In the genomic region with DNA sequence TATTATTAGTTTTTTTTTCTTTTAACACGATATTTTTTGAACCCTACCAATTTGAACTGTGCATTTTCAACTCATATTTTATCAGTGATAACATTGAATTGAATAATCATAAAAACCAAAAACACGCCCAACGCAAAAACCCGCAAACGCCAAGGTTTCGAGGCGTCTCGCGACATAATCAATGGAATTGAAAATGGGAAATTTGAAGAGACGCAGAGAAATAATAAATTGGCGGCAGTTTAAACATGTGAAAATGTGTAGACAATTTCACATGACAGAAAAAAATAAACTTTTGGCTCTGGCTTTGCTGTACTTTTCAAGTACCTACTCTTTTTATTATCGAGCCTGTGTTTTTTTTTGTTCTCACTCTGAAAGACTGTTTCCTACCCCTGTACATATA, we compare ENCODE assay signal across 4 worm cellular contexts.
TF ChIP-seq lines count a peak whose summit lies in the region.

No protein-coding gene starts in this region.

TF ChIP-seq in whole organism, L1 larva, 84 proteins besides CTCF, POLR2A, EP300 and RAD21 (continued from another document and continues in another):
- TF ChIP-seq nhr-90 (tag; optimal IDR thresholded peaks at IDR 0.05; lab: Kevin White, UChicago; ENCODE audit: poor library complexity): peak; percentile 53
- TF ChIP-seq nhr-237 (tag; optimal IDR thresholded peaks at IDR 0.05; lab: Kevin White, UChicago): no peak
- TF ChIP-seq fkh-4 (tag; optimal IDR thresholded peaks at IDR 0.05; lab: Kevin White, UChicago; ENCODE audit: borderline replicate concordance): no peak
- TF ChIP-seq ceh-63 (GFP tag; optimal IDR thresholded peaks at IDR 0.05; lab: Kevin White, UChicago): no peak
- TF ChIP-seq C04F5.9 (tag; optimal IDR thresholded peaks at IDR 0.05; lab: Kevin White, UChicago): no peak
- TF ChIP-seq nhr-84 (tag; optimal IDR thresholded peaks at IDR 0.05; lab: Kevin White, UChicago): no peak
- peak; percentile 6 to 48 (median 28) for TF ChIP-seq ceh-82 (tag; optimal IDR thresholded peaks at IDR 0.05; lab: Kevin White, UChicago)
- no peak for TF ChIP-seq nhr-28 (tag; optimal IDR thresholded peaks at IDR 0.05; lab: Kevin White, UChicago)
- TF ChIP-seq lin-13 (GFP tag; optimal IDR thresholded peaks at IDR 0.05; lab: Kevin White, UChicago): peak; percentile 42
- no peak for TF ChIP-seq mab-9 (GFP tag; IDR thresholded peaks at IDR 0.05; lab: Robert Waterston, UW)
- TF ChIP-seq rnt-1 (tag; optimal IDR thresholded peaks at IDR 0.05; lab: Kevin White, UChicago): peak; percentile 61
- TF ChIP-seq zag-1 (tag; optimal IDR thresholded peaks at IDR 0.05; lab: Kevin White, UChicago): no peak
- peak; percentile 49 for TF ChIP-seq C16A3.4 (tag; optimal IDR thresholded peaks at IDR 0.05; lab: Kevin White, UChicago)
- no peak for TF ChIP-seq efl-3 (GFP tag; optimal IDR thresholded peaks at IDR 0.05; lab: Kevin White, UChicago)
- TF ChIP-seq efl-1 (optimal IDR thresholded peaks at IDR 0.05; lab: Kevin White, UChicago): peak; percentile 56 to 94
- peak; percentile 94 to 99 for TF ChIP-seq efl-1 (GFP tag; optimal IDR thresholded peaks at IDR 0.05 in 1 of 2; lab: Kevin White, UChicago)
- TF ChIP-seq blmp-1 (tag; optimal IDR thresholded peaks at IDR 0.05; lab: Kevin White, UChicago): peak; percentile 57
- no peak for TF ChIP-seq ces-1 (GFP tag; optimal IDR thresholded peaks at IDR 0.05; lab: Kevin White, UChicago)
- TF ChIP-seq unc-30 (tag; optimal IDR thresholded peaks at IDR 0.05; lab: Kevin White, UChicago): no peak
- TF ChIP-seq ceh-90 (tag; optimal IDR thresholded peaks at IDR 0.05; lab: Kevin White, UChicago): no peak
- TF ChIP-seq irx-1 (tag; optimal IDR thresholded peaks at IDR 0.05; lab: Kevin White, UChicago): peak; percentile 17
- TF ChIP-seq egl-27 (tag; optimal IDR thresholded peaks at IDR 0.05; lab: Kevin White, UChicago): no peak
- peak; percentile 54 for TF ChIP-seq swsn-7 (tag; optimal IDR thresholded peaks at IDR 0.05; lab: Kevin White, UChicago)
- no peak for TF ChIP-seq pax-3 (tag; optimal IDR thresholded peaks at IDR 0.05; lab: Kevin White, UChicago)
- no peak for TF ChIP-seq fos-1 (tag; optimal IDR thresholded peaks at IDR 0.05; lab: Kevin White, UChicago)
- no peak for TF ChIP-seq egl-13 (tag; optimal IDR thresholded peaks at IDR 0.05; lab: Kevin White, UChicago)
- no peak for TF ChIP-seq ceh-8 (GFP tag; optimal IDR thresholded peaks at IDR 0.05; lab: Kevin White, UChicago)
- peak; percentile 56 for TF ChIP-seq mep-1 (tag; optimal IDR thresholded peaks at IDR 0.05; lab: Kevin White, UChicago)
- TF ChIP-seq jun-1 (tag; optimal IDR thresholded peaks at IDR 0.05; lab: Kevin White, UChicago): peak; percentile 18
- no peak for TF ChIP-seq ztf-11 (tag; optimal IDR thresholded peaks at IDR 0.05; lab: Kevin White, UChicago)
- no peak for TF ChIP-seq pqm-1 (tag; optimal IDR thresholded peaks at IDR 0.05; lab: Kevin White, UChicago)
- TF ChIP-seq aha-1 (tag; optimal IDR thresholded peaks at IDR 0.05; lab: Kevin White, UChicago): no peak

TF ChIP-seq in whole organism, L2 larva, 48 proteins besides CTCF, POLR2A, EP300 and RAD21 (continued from another document):
- TF ChIP-seq ztf-11 (tag; optimal IDR thresholded peaks at IDR 0.05; lab: Kevin White, UChicago) (no peak), nhr-6 (tag; optimal IDR thresholded peaks at IDR 0.05; lab: Kevin White, UChicago) (no peak), F13H6.1 (tag; optimal IDR thresholded peaks at IDR 0.05; lab: Kevin White, UChicago) (peak; percentile 47), elt-3 (tag; optimal IDR thresholded peaks at IDR 0.05; lab: Kevin White, UChicago) (no peak), ztf-1 (GFP tag; conservative IDR thresholded peaks at IDR 0.05; lab: Robert Waterston, UW) (no peak), sma-3 (GFP tag; optimal IDR thresholded peaks at IDR 0.05; lab: Kevin White, UChicago) (peak; percentile 12), fos-1 (tag; optimal IDR thresholded peaks at IDR 0.05; lab: Kevin White, UChicago) (peak; percentile 57), R02D3.7 (tag; optimal IDR thresholded peaks at IDR 0.05; lab: Kevin White, UChicago) (no peak), egl-27 (tag; optimal IDR thresholded peaks at IDR 0.05; lab: Kevin White, UChicago) (no peak), nhr-237 (tag; optimal IDR thresholded peaks at IDR 0.05; lab: Kevin White, UChicago) (no peak), gmeb-1 (tag; optimal IDR thresholded peaks at IDR 0.05; lab: Kevin White, UChicago) (peak; percentile 92), skn-1 (tag; optimal IDR thresholded peaks at IDR 0.05; lab: Kevin White, UChicago) (no peak), nhr-25 (tag; optimal IDR thresholded peaks at IDR 0.05; lab: Kevin White, UChicago) (no peak), ztf-4 (tag; optimal IDR thresholded peaks at IDR 0.05; lab: Kevin White, UChicago) (no peak), sem-4 (tag; optimal IDR thresholded peaks at IDR 0.05; lab: Kevin White, UChicago) (no peak), peb-1 (tag; optimal IDR thresholded peaks at IDR 0.05; lab: Kevin White, UChicago) (no peak), zag-1 (tag; optimal IDR thresholded peaks at IDR 0.05; lab: Kevin White, UChicago) (no peak), ZK546.5 (tag; optimal IDR thresholded peaks at IDR 0.05; lab: Kevin White, UChicago) (no peak), dmd-4 (tag; optimal IDR thresholded peaks at IDR 0.05; lab: Kevin White, UChicago) (no peak), nhr-129 (tag; optimal IDR thresholded peaks at IDR 0.05; lab: Kevin White, UChicago) (peak; percentile 47), C34F6.9 (tag; optimal IDR thresholded peaks at IDR 0.05; lab: Kevin White, UChicago) (peak; percentile 52), nhr-21 (tag; optimal IDR thresholded peaks at IDR 0.05; lab: Kevin White, UChicago) (peak; percentile 17), unc-39 (tag; optimal IDR thresholded peaks at IDR 0.05; lab: Kevin White, UChicago) (no peak), sma-9 (GFP tag; optimal IDR thresholded peaks at IDR 0.05; lab: Kevin White, UChicago) (peak; percentile 79), sma-9 (tag; optimal IDR thresholded peaks at IDR 0.05; lab: Kevin White, UChicago) (no peak), crh-2 (tag; optimal IDR thresholded peaks at IDR 0.05; lab: Kevin White, UChicago) (peak; percentile 64), nhr-23 (tag; optimal IDR thresholded peaks at IDR 0.05; lab: Kevin White, UChicago) (no peak), snpc-4 (tag; optimal IDR thresholded peaks at IDR 0.05; lab: Kevin White, UChicago) (no peak), ceh-16 (tag; optimal IDR thresholded peaks at IDR 0.05; lab: Kevin White, UChicago) (no peak), mdl-1 (tag; optimal IDR thresholded peaks at IDR 0.05; lab: Kevin White, UChicago) (no peak), ceh-82 (tag; optimal IDR thresholded peaks at IDR 0.05; lab: Kevin White, UChicago) (no peak), nhr-11 (tag; optimal IDR thresholded peaks at IDR 0.05; lab: Kevin White, UChicago) (no peak), unc-62 (GFP tag; optimal IDR thresholded peaks at IDR 0.05; lab: Kevin White, UChicago) (no peak), ama-1 (optimal IDR thresholded peaks at IDR 0.05; lab: Kevin White, UChicago) (peak; percentile 57), alr-1 (tag; optimal IDR thresholded peaks at IDR 0.05; lab: Kevin White, UChicago) (no peak), lin-39 (tag; optimal IDR thresholded peaks at IDR 0.05; lab: Kevin White, UChicago) (no peak)

TF ChIP-seq in whole organism, L3 larva, 47 proteins besides CTCF, POLR2A, EP300 and RAD21 (continued from another document):
- peak; percentile 68 for TF ChIP-seq ceh-28 (tag; optimal IDR thresholded peaks at IDR 0.05; lab: Kevin White, UChicago)
- no peak for TF ChIP-seq unc-62 (GFP tag; optimal IDR thresholded peaks at IDR 0.05; lab: Kevin White, UChicago)
- no peak for TF ChIP-seq nhr-28 (tag; optimal IDR thresholded peaks at IDR 0.05; lab: Kevin White, UChicago)
- no peak for TF ChIP-seq lin-39 (tag; optimal IDR thresholded peaks at IDR 0.05; lab: Kevin White, UChicago)
- TF ChIP-seq ceh-9 (tag; optimal IDR thresholded peaks at IDR 0.05; lab: Kevin White, UChicago): no peak
- peak; percentile 47 for TF ChIP-seq nhr-23 (tag; optimal IDR thresholded peaks at IDR 0.05; lab: Kevin White, UChicago)
- no peak for TF ChIP-seq fkh-10 (GFP tag; optimal IDR thresholded peaks at IDR 0.05; lab: Kevin White, UChicago)
- TF ChIP-seq elt-3 (tag; optimal IDR thresholded peaks at IDR 0.05; lab: Kevin White, UChicago): no peak
- peak; percentile 15 for TF ChIP-seq nhr-25 (tag; optimal IDR thresholded peaks at IDR 0.05; lab: Kevin White, UChicago)
- no peak for TF ChIP-seq zag-1 (tag; optimal IDR thresholded peaks at IDR 0.05; lab: Kevin White, UChicago)
- peak; percentile 69 for TF ChIP-seq egl-5 (tag; optimal IDR thresholded peaks at IDR 0.05; lab: Kevin White, UChicago)
- no peak for TF ChIP-seq nhr-12 (tag; optimal IDR thresholded peaks at IDR 0.05; lab: Kevin White, UChicago)
- peak; percentile 4 for TF ChIP-seq snpc-4 (tag; optimal IDR thresholded peaks at IDR 0.05; lab: Kevin White, UChicago)
- no peak for TF ChIP-seq mdl-1 (tag; optimal IDR thresholded peaks at IDR 0.05; lab: Kevin White, UChicago)
- no peak for TF ChIP-seq sea-2 (GFP tag; optimal IDR thresholded peaks at IDR 0.05; lab: Kevin White, UChicago)
- TF ChIP-seq ceh-82 (tag; optimal IDR thresholded peaks at IDR 0.05; lab: Kevin White, UChicago): no peak
- peak; percentile 80 for TF ChIP-seq nfya-1 (tag; optimal IDR thresholded peaks at IDR 0.05; lab: Kevin White, UChicago; ENCODE audit: insufficient read depth)
- TF ChIP-seq nhr-76 (tag; optimal IDR thresholded peaks at IDR 0.05; lab: Kevin White, UChicago): no peak
- TF ChIP-seq nhr-67 (tag; optimal IDR thresholded peaks at IDR 0.05; lab: Kevin White, UChicago): no peak
- peak; percentile 51 for TF ChIP-seq skn-1 (tag; optimal IDR thresholded peaks at IDR 0.05; lab: Kevin White, UChicago)
- TF ChIP-seq lsy-12 (tag; optimal IDR thresholded peaks at IDR 0.05; lab: Kevin White, UChicago): no peak
- no peak for TF ChIP-seq eor-1 (tag; optimal IDR thresholded peaks at IDR 0.05; lab: Kevin White, UChicago)
- no peak for TF ChIP-seq ceh-16 (tag; optimal IDR thresholded peaks at IDR 0.05; lab: Kevin White, UChicago)
- no peak for TF ChIP-seq nhr-77 (tag; optimal IDR thresholded peaks at IDR 0.05; lab: Kevin White, UChicago)
- TF ChIP-seq egl-27 (tag; optimal IDR thresholded peaks at IDR 0.05; lab: Kevin White, UChicago): no peak
- peak; percentile 79 for TF ChIP-seq pqm-1 (tag; optimal IDR thresholded peaks at IDR 0.05; lab: Kevin White, UChicago)
- TF ChIP-seq nhr-237 (tag; optimal IDR thresholded peaks at IDR 0.05; lab: Kevin White, UChicago): no peak
- no peak for TF ChIP-seq ZK546.5 (tag; optimal IDR thresholded peaks at IDR 0.05; lab: Kevin White, UChicago)
- TF ChIP-seq lin-15B (tag; optimal IDR thresholded peaks at IDR 0.05; lab: Kevin White, UChicago): peak; percentile 44
- TF ChIP-seq hmg-11 (tag; optimal IDR thresholded peaks at IDR 0.05; lab: Kevin White, UChicago): peak; percentile 22
- peak; percentile 70 for TF ChIP-seq jun-1 (tag; optimal IDR thresholded peaks at IDR 0.05; lab: Kevin White, UChicago)
- TF ChIP-seq aly-2 (tag; optimal IDR thresholded peaks at IDR 0.05; lab: Kevin White, UChicago): no peak
- TF ChIP-seq tbx-2 (tag; optimal IDR thresholded peaks at IDR 0.05; lab: Kevin White, UChicago): no peak
- no peak for TF ChIP-seq fkh-2 (tag; optimal IDR thresholded peaks at IDR 0.05; lab: Kevin White, UChicago)

TF ChIP-seq in whole organism, L4 larva, 104 proteins besides CTCF, POLR2A, EP300 and RAD21 (continued from another document and continues in another):
- peak; percentile 59 for TF ChIP-seq nhr-77 (tag; optimal IDR thresholded peaks at IDR 0.05; lab: Kevin White, UChicago)
- peak; percentile 16 for TF ChIP-seq lin-13 (GFP tag; optimal IDR thresholded peaks at IDR 0.05; lab: Kevin White, UChicago)
- TF ChIP-seq dmd-6 (GFP tag; IDR thresholded peaks at IDR 0.05; lab: Robert Waterston, UW): peak; percentile 83
- TF ChIP-seq ces-1 (GFP tag; optimal IDR thresholded peaks at IDR 0.05; lab: Kevin White, UChicago): no peak
- no peak for TF ChIP-seq attf-4 (tag; optimal IDR thresholded peaks at IDR 0.05; lab: Kevin White, UChicago)
- peak; percentile 27 for TF ChIP-seq nhr-6 (tag; optimal IDR thresholded peaks at IDR 0.05; lab: Kevin White, UChicago)
- TF ChIP-seq ztf-11 (tag; optimal IDR thresholded peaks at IDR 0.05; lab: Kevin White, UChicago): no peak
- no peak for TF ChIP-seq ceh-20 (GFP tag; IDR thresholded peaks at IDR 0.05; lab: Robert Waterston, UW)
- TF ChIP-seq nhr-41 (GFP tag; IDR thresholded peaks at IDR 0.05; lab: Robert Waterston, UW): no peak
- TF ChIP-seq rbr-2 (tag; optimal IDR thresholded peaks at IDR 0.05; lab: Kevin White, UChicago): no peak
- no peak for TF ChIP-seq nhr-42 (GFP tag; IDR thresholded peaks at IDR 0.05; lab: Robert Waterston, UW)
- TF ChIP-seq hmg-1.1 (GFP tag; IDR thresholded peaks at IDR 0.05; lab: Robert Waterston, UW): peak; percentile 56
- no peak for TF ChIP-seq sdz-12 (GFP tag; optimal IDR thresholded peaks at IDR 0.05; lab: Kevin White, UChicago)
- no peak for TF ChIP-seq T26A8.4 (GFP tag; IDR thresholded peaks at IDR 0.05; lab: Robert Waterston, UW)
- TF ChIP-seq tag-97 (GFP tag; IDR thresholded peaks at IDR 0.05; lab: Robert Waterston, UW): no peak
- TF ChIP-seq madf-5 (GFP tag; IDR thresholded peaks at IDR 0.05; lab: Robert Waterston, UW): no peak
- TF ChIP-seq ama-1 (optimal IDR thresholded peaks at IDR 0.05; lab: Kevin White, UChicago): no peak
- TF ChIP-seq daf-19 (GFP tag; conservative IDR thresholded peaks at IDR 0.05; lab: Robert Waterston, UW): no peak
- no peak for TF ChIP-seq madf-9 (GFP tag; conservative IDR thresholded peaks at IDR 0.05; lab: Robert Waterston, UW)
- no peak for TF ChIP-seq nhr-10 (tag; optimal IDR thresholded peaks at IDR 0.05; lab: Kevin White, UChicago)
- no peak for TF ChIP-seq dmd-9 (GFP tag; IDR thresholded peaks at IDR 0.05; lab: Robert Waterston, UW)
- peak; percentile 23; the same call in 1 of the 2 replicates for TF ChIP-seq pha-4 (GFP tag; IDR thresholded peaks at IDR 0.05; lab: Robert Waterston, UW)
- TF ChIP-seq pha-4 (tag; optimal IDR thresholded peaks at IDR 0.05; lab: Kevin White, UChicago): no peak
- peak; percentile 69 for TF ChIP-seq php-3 (GFP tag; IDR thresholded peaks at IDR 0.05; lab: Robert Waterston, UW)
- no peak for TF ChIP-seq lin-1 (GFP tag; IDR thresholded peaks at IDR 0.05; lab: Robert Waterston, UW)
- no peak for TF ChIP-seq fkh-10 (GFP tag; optimal IDR thresholded peaks at IDR 0.05; lab: Kevin White, UChicago)
- TF ChIP-seq lin-29 (GFP tag; IDR thresholded peaks at IDR 0.05; lab: Robert Waterston, UW): no peak
- no peak for TF ChIP-seq ceh-28 (tag; optimal IDR thresholded peaks at IDR 0.05; lab: Kevin White, UChicago)
- TF ChIP-seq vab-7 (GFP tag; IDR thresholded peaks at IDR 0.05; lab: Robert Waterston, UW): no peak
- no peak for TF ChIP-seq arid-1 (GFP tag; conservative IDR thresholded peaks at IDR 0.05; lab: Robert Waterston, UW)
- no peak for TF ChIP-seq F37D6.2 (tag; optimal IDR thresholded peaks at IDR 0.05; lab: Kevin White, UChicago)
- TF ChIP-seq lin-38 (GFP tag; IDR thresholded peaks at IDR 0.05; lab: Robert Waterston, UW): no peak; the same call in 1 of the 2 replicates
- peak; percentile 74 for TF ChIP-seq pqm-1 (tag; optimal IDR thresholded peaks at IDR 0.05; lab: Kevin White, UChicago)
- no peak for TF ChIP-seq gei-8 (GFP tag; optimal IDR thresholded peaks at IDR 0.05; lab: Kevin White, UChicago)
- no peak for TF ChIP-seq Y48G9A.11 (GFP tag; IDR thresholded peaks at IDR 0.05; lab: Robert Waterston, UW)
- TF ChIP-seq lin-39 (tag; optimal IDR thresholded peaks at IDR 0.05; lab: Kevin White, UChicago): no peak
- TF ChIP-seq spr-3 (GFP tag; optimal IDR thresholded peaks at IDR 0.05; lab: Kevin White, UChicago): no peak
- no peak for TF ChIP-seq ztf-7 (tag; optimal IDR thresholded peaks at IDR 0.05; lab: Kevin White, UChicago)
- no peak for TF ChIP-seq mdt-29 (GFP tag; IDR thresholded peaks at IDR 0.05; lab: Robert Waterston, UW)
- TF ChIP-seq nhr-237 (tag; optimal IDR thresholded peaks at IDR 0.05; lab: Kevin White, UChicago): no peak
- peak; percentile 86 for TF ChIP-seq hlh-11 (tag; optimal IDR thresholded peaks at IDR 0.05; lab: Kevin White, UChicago)
- TF ChIP-seq saeg-2 (GFP tag; IDR thresholded peaks at IDR 0.05; lab: Robert Waterston, UW): no peak
- no peak for TF ChIP-seq unc-39 (tag; optimal IDR thresholded peaks at IDR 0.05; lab: Kevin White, UChicago)
- TF ChIP-seq ceh-44 (GFP tag; IDR thresholded peaks at IDR 0.05; lab: Robert Waterston, UW): no peak
- TF ChIP-seq mdl-1 (tag; optimal IDR thresholded peaks at IDR 0.05; lab: Kevin White, UChicago): peak in 1 of 2 experiments; percentile 49
- TF ChIP-seq Y5F2A.4 (GFP tag; optimal IDR thresholded peaks at IDR 0.05; lab: Kevin White, UChicago): no peak
- TF ChIP-seq mep-1 (tag; optimal IDR thresholded peaks at IDR 0.05; lab: Kevin White, UChicago): peak; percentile 68
